Worm (Caenorhabditis elegans) whole organism, L4 larva: ENCODE measurements around the gene fbxa-138.
A peak's percentile ranks its signal among the peaks of the same experiment; 100 is the strongest.

ENCODE experiments used
- D1046.2 ChIP-seq: fragments of 200-800 bp; sonication (Bioruptor generic); IDR thresholded peaks from 2 replicates; pipeline ENCODE4 v1.3.6; 2022; ENCODE audit warnings: missing genetic modification characterization, missing compliant biosample characterization
- F37D6.2 ChIP-seq: sonication (generic microtip); optimal IDR thresholded peaks from 2 replicates; lab custom pipeline; 2016; ENCODE audit warnings: mild to moderate bottlenecking, missing genetic modification characterization, missing compliant biosample characterization
- F44E2.7 ChIP-seq: fragments of 200-800 bp; sonication (Bioruptor generic); IDR thresholded peaks from 2 replicates; pipeline ENCODE4 v2.1.2; 2022; ENCODE audit warnings: missing genetic modification characterization, missing compliant biosample characterization
- F49E8.2 ChIP-seq: sonication (generic microtip); optimal IDR thresholded peaks from 2 replicates; lab custom pipeline; 2016; ENCODE audit warnings: missing compliant biosample characterization, mild to moderate bottlenecking, missing genetic modification characterization, borderline replicate concordance
- Y105C5A.15 ChIP-seq: fragments of 200-800 bp; sonication (Bioruptor generic); IDR thresholded peaks from 2 replicates; pipeline ENCODE4 v1.3.6; 2022; ENCODE audit warnings: missing genetic modification characterization, missing compliant biosample characterization
- Y48G9A.11 ChIP-seq: fragments of 200-800 bp; sonication (Bioruptor generic); IDR thresholded peaks from 2 replicates; pipeline ENCODE4 v1.3.6; 2022; ENCODE audit warnings: missing genetic modification reagents, missing genetic modification characterization, missing compliant biosample characterization
- aha-1 ChIP-seq: fragments of 150-350 bp; peaks from one replicate; lab custom pipeline; 2014; ENCODE audit warnings: missing biosample characterization, missing genetic modification characterization
- aly-2 ChIP-seq: sonication (generic microtip); optimal IDR thresholded peaks from 2 replicates; lab custom pipeline; 2018; ENCODE audit warnings: missing biosample characterization, missing genetic modification characterization
- ceh-28 ChIP-seq: fragments of 150-350 bp; optimal IDR thresholded peaks from 2 replicates; lab custom pipeline; 2014; ENCODE audit warnings: missing biosample characterization, missing genetic modification reagents, missing genetic modification characterization
- ceh-32 ChIP-seq: sonication (generic microtip); optimal IDR thresholded peaks from 2 replicates; lab custom pipeline; 2016; ENCODE audit warnings: mild to moderate bottlenecking, missing genetic modification characterization, missing compliant biosample characterization; ENCODE audit not compliant: poor library complexity
- ceh-44 ChIP-seq: fragments of 200-800 bp; sonication (Bioruptor generic); IDR thresholded peaks from 2 replicates; pipeline ENCODE4 v1.3.6; 2022; ENCODE audit warnings: missing genetic modification reagents, missing genetic modification characterization, missing compliant biosample characterization
- ctbp-1 ChIP-seq: fragments of 200-800 bp; sonication (Bioruptor generic); IDR thresholded peaks from 2 replicates; pipeline ENCODE4 v1.3.6; 2022; ENCODE audit warnings: missing genetic modification reagents, missing genetic modification characterization, missing compliant biosample characterization
- daf-16 ChIP-seq, 3 experiments: sonication (generic microtip); optimal IDR thresholded peaks; 2 replicates each; lab custom pipeline; 2016 to 2017; ENCODE audit warnings: missing genetic modification characterization in 3 of 3, missing genetic modification reagents in 3 of 3, mild to moderate bottlenecking in 2 of 3, missing compliant biosample characterization in 2 of 3, missing biosample characterization in 1 of 3, moderate library complexity in 1 of 3
- duxl-1 ChIP-seq: sonication (generic microtip); optimal IDR thresholded peaks from 2 replicates; lab custom pipeline; 2016; ENCODE audit warnings: mild to moderate bottlenecking, missing genetic modification characterization, moderate library complexity, missing compliant biosample characterization; ENCODE audit not compliant: poor library complexity
- dve-1 ChIP-seq: sonication (generic microtip); optimal IDR thresholded peaks from 2 replicates; lab custom pipeline; 2017; ENCODE audit warnings: antibody characterized with exemption, mild to moderate bottlenecking, missing genetic modification characterization, missing compliant biosample characterization; ENCODE audit not compliant: insufficient read depth
- egl-43 ChIP-seq: fragments of 200-800 bp; sonication (Bioruptor generic); IDR thresholded peaks from 2 replicates; pipeline ENCODE4 v1.3.6; 2022; ENCODE audit warnings: missing genetic modification reagents, missing genetic modification characterization, missing compliant biosample characterization
- fkh-10 ChIP-seq: fragments of 150-350 bp; optimal IDR thresholded peaks from 2 replicates; lab custom pipeline; 2014; ENCODE audit warnings: missing biosample characterization, missing genetic modification reagents, missing genetic modification characterization
- fos-1 ChIP-seq: fragments of 150-350 bp; optimal IDR thresholded peaks from 2 replicates; lab custom pipeline; 2014; ENCODE audit warnings: missing biosample characterization, missing genetic modification characterization
- lin-38 ChIP-seq: fragments of 200-800 bp; sonication (Bioruptor generic); IDR thresholded peaks from 2 replicates; pipeline ENCODE4 v1.3.6; 2022; ENCODE audit warnings: missing genetic modification reagents, missing genetic modification characterization, missing compliant biosample characterization
- mdl-1 ChIP-seq, 2 experiments: fragments of 150-350 bp in 1 of 2; sonication (generic microtip) in 1 of 2; optimal IDR thresholded peaks; 2 replicates each; lab custom pipeline; 2014 to 2017; ENCODE audit warnings: missing biosample characterization in 2 of 2, missing genetic modification characterization in 2 of 2
- nhr-102 ChIP-seq: sonication (generic microtip); optimal IDR thresholded peaks from 2 replicates; lab custom pipeline; 2016; ENCODE audit warnings: mild to moderate bottlenecking, missing genetic modification characterization, moderate library complexity, missing compliant biosample characterization
- nhr-25 ChIP-seq: sonication (generic microtip); optimal IDR thresholded peaks from 2 replicates; lab custom pipeline; 2017; ENCODE audit warnings: missing genetic modification characterization, mild to moderate bottlenecking, missing compliant biosample characterization, antibody characterized with exemption, moderate library complexity, borderline replicate concordance; ENCODE audit not compliant: insufficient read depth
- nhr-28 ChIP-seq: fragments of 150-350 bp; optimal IDR thresholded peaks from 2 replicates; lab custom pipeline; 2014; ENCODE audit warnings: missing biosample characterization, missing genetic modification characterization
- nhr-6 ChIP-seq: fragments of 150-350 bp; optimal IDR thresholded peaks from 2 replicates; lab custom pipeline; 2014; ENCODE audit warnings: missing biosample characterization, missing genetic modification characterization
- nhr-77 ChIP-seq: fragments of 150-350 bp; optimal IDR thresholded peaks from 2 replicates; lab custom pipeline; 2014; ENCODE audit warnings: missing biosample characterization, missing genetic modification characterization
- pqm-1 ChIP-seq: sonication (generic microtip); optimal IDR thresholded peaks from 2 replicates; lab custom pipeline; 2017; ENCODE audit warnings: missing biosample characterization, missing genetic modification characterization
- rbr-2 ChIP-seq: sonication (generic microtip); optimal IDR thresholded peaks from 2 replicates; lab custom pipeline; 2016; ENCODE audit warnings: missing genotype, missing genetic modification characterization, missing compliant biosample characterization
- saeg-2 ChIP-seq: fragments of 200-800 bp; sonication (Bioruptor generic); IDR thresholded peaks from 2 replicates; pipeline ENCODE4 v1.3.6; 2022; ENCODE audit warnings: missing genetic modification reagents, missing genetic modification characterization, missing compliant biosample characterization
- snpc-4 ChIP-seq: fragments of 150-350 bp; optimal IDR thresholded peaks from 2 replicates; lab custom pipeline; 2014; ENCODE audit warnings: missing biosample characterization, missing genetic modification characterization
- unc-62 ChIP-seq, 3 experiments: fragments of 150-350 bp in 1 of 3; sonication (generic microtip); optimal IDR thresholded peaks in 2 of 3; peaks in 1 of 3; 1 replicate in 1 of 3; 2 replicates in 2 of 3; lab custom pipeline; 2014 to 2017; ENCODE audit warnings: missing biosample characterization in 3 of 3, missing genetic modification characterization in 3 of 3, missing genetic modification reagents in 3 of 3, missing genotype in 1 of 3
- zfp-3 ChIP-seq: fragments of 200-800 bp; sonication (Bioruptor generic); conservative IDR thresholded peaks from 2 replicates; pipeline ENCODE4 v1.3.6; 2022; ENCODE audit warnings: missing genetic modification reagents, missing genetic modification characterization, missing compliant biosample characterization
- zip-11 ChIP-seq: fragments of 200-800 bp; sonication (Bioruptor generic); IDR thresholded peaks from 2 replicates; pipeline ENCODE4 v1.3.6; 2022; ENCODE audit warnings: missing genetic modification characterization, missing compliant biosample characterization
- ztf-11 ChIP-seq: fragments of 150-350 bp; optimal IDR thresholded peaks from 2 replicates; lab custom pipeline; 2014; ENCODE audit warnings: missing biosample characterization, missing genetic modification characterization

fbxa-138 gene

DNA sequence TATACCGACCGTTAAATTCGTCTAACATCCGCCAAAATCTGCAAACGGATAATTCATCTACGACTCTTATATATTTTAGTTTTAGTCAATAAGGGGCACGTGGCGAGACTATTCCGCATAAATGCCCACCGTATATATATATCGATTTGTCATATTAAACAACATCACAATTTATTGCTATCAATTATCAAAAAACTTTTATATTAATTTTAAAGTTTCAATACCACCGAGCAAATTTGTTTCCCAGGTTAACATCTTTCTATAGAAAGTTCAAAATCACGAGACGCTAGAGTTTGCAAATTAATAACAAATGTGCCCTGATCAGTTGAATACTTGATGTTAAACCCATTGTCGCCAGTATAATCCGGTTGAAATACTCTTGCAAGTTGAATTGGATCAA, 36.5 kb downstream of the fbxa-138 start, which contains the start of gene Y82E9BL.5:
TSS of gene Y82E9BL.5 (minus strand) at position 101 of the 400 bp plus-strand sequence.
- TF ChIP-seq snpc-4 (tag; lab: Kevin White, UChicago) = no peak
- no peak for TF ChIP-seq duxl-1 (tag; lab: Kevin White, UChicago)

DNA sequence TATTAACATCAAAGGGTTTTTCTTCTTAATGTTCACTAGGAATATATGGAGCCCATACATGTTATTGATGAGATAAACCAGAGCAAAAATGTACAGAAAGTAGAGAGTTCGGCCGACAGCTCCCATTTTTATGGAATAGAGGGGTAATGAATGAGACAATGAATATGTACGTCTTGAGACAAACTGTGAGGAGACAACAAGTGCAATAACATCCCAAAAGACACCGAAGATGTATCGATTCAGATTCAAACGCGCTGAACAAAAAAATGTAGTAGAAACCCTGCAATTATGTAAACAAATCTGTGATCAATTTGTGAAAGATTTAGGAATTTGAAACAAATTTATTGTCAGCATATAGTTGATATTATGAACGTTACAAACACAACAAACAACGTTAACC, 37.0 kb downstream of the fbxa-138 start:
- TF ChIP-seq rbr-2 (no peak), unc-62 (GFP tag; optimal IDR thresholded peaks at IDR 0.05 in 1 of 2; lab: Kevin White, UChicago) (peak in 1 of 2 experiments; percentile 58), unc-62 (tag; optimal IDR thresholded peaks at IDR 0.05; lab: Kevin White, UChicago) (no peak), mdl-1 (tag; optimal IDR thresholded peaks at IDR 0.05; lab: Kevin White, UChicago) (no peak), aha-1 (tag; lab: Kevin White, UChicago) (peak; percentile 92), Y105C5A.15 (no peak)

DNA sequence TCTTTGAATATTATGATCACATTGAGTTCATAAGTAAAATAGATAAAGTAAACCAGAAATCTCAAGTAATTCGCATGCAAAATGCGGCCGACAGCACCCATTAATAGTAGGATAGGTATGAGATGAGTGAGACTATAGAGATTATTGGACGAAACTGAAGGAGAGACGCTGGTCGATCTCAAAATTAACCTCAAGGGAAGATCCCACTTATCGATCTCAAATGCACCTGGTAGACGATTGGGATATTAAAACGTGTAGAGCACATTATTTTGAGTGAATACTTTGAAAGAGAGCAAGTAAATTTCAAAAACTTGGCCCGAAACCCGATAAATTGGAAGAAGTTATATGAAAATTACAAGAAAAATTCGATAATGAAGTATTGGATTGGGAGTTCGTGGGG, 38.4 kb downstream of the fbxa-138 start, which contains the start of gene Y82E9BL.6:
TSS of gene Y82E9BL.6 (minus strand) at position 101 of the 400 bp plus-strand sequence.
- TF ChIP-seq zfp-3 (GFP tag; lab: Robert Waterston, UW) (no peak), D1046.2 (no peak), duxl-1 (tag; lab: Kevin White, UChicago) (no peak), ceh-28 (tag; lab: Kevin White, UChicago) (no peak), F37D6.2 (tag; lab: Kevin White, UChicago) (no peak), ceh-44 (GFP tag; lab: Robert Waterston, UW) (no peak), ceh-32 (no peak), pqm-1 (tag; lab: Kevin White, UChicago) (no peak), unc-62 (GFP tag; optimal IDR thresholded peaks at IDR 0.05 in 1 of 2; lab: Kevin White, UChicago) (no peak), unc-62 (tag; optimal IDR thresholded peaks at IDR 0.05; lab: Kevin White, UChicago) (no peak), mdl-1 (tag; optimal IDR thresholded peaks at IDR 0.05; lab: Kevin White, UChicago) (no peak), nhr-25 (tag; lab: Kevin White, UChicago) (no peak), fkh-10 (GFP tag; lab: Kevin White, UChicago) (no peak), lin-38 (GFP tag; lab: Robert Waterston, UW) (no peak), nhr-102 (tag; lab: Kevin White, UChicago) (no peak)

DNA sequence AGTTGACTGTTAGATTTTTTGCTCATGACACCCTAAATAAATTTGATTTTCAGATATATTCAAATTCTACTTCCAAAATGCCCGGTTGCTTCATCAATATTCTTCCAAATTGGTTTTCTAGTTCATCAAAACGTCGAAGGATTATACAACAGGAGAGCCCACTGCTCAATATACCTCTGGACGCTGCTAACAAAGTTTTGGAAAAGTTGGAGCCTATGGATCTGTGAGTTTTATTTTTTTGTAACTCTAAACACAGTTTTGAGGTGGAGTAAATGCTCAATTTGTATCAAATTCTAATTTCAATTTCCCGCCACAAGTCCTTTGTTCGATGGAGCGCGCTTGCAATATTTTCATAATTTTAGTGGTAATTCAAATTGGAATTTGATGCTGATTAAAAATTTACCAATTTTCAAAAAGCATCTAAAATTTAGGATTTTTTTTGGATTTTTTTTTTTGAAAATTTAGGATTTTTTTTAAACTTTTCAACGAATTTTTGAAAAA, 41.1 kb downstream of the fbxa-138 start, which contains the start of gene fbxa-27:
TSS of gene fbxa-27 (plus strand) at position 51 of the 501 bp plus-strand sequence.
- TF ChIP-seq saeg-2 (GFP tag; lab: Robert Waterston, UW) (no peak), ctbp-1 (GFP tag; lab: Robert Waterston, UW) (no peak), unc-62 (GFP tag; optimal IDR thresholded peaks at IDR 0.05 in 1 of 2; lab: Kevin White, UChicago) (peak in 1 of 2 experiments; percentile 61), unc-62 (tag; optimal IDR thresholded peaks at IDR 0.05; lab: Kevin White, UChicago) (no peak)
- TF ChIP-seq, all 104 proteins: peak for 1

DNA sequence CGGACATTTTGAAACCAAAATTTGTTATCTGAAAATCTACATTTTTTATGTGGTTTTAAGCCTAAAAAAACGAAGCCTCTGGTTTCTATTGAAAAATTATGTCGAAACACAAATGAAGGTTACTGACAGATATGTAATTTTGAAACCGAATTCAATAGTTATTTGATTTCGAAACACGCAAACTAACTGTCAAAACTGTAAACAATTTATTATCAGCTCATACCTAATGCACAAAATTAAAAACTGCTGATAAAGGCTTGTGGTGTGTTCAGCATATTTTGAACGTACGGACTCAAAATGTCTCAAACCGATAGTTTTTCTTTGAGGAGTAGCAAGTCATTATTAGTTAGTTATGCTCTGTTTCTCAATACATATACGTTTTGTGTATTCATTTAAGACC, 41.6 kb downstream of the fbxa-138 start, which contains the start of gene fbxa-26:
TSS of gene fbxa-26 (minus strand) at position 35 of the 400 bp plus-strand sequence.
- TF ChIP-seq nhr-28 (tag; lab: Kevin White, UChicago) (peak; percentile 35), nhr-6 (tag; lab: Kevin White, UChicago) (no peak), nhr-77 (tag; lab: Kevin White, UChicago) (peak; percentile 23), pqm-1 (tag; lab: Kevin White, UChicago) (peak; percentile 55), dve-1 (tag; lab: Kevin White, UChicago) (peak; percentile 44), zip-11 (no peak), daf-16 (GFP tag; optimal IDR thresholded peaks at IDR 0.05; lab: Kevin White, UChicago) (no peak), daf-16 (tag; optimal IDR thresholded peaks at IDR 0.05; lab: Kevin White, UChicago) (peak; percentile 94), zfp-3 (GFP tag; lab: Robert Waterston, UW) (no peak)

DNA sequence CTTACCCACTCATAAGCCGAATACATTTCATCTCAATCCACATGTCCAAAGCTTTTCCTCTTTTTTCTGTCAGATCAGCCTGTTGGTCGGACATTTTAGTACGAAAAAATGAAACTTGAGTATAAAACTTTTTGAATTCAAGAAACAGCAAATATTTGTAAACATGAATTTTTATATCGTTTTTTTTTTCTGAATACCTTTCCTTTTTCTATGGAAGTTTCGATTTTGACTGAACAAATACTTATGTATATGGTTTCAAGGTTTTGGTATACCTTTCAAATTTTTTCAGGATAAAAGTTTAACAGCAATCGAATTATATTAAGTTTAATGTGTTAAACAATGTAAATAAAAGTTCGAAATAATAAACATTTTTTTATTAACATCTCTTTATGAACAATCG, 43.8 kb downstream of the fbxa-138 start, which contains the start of gene fbxa-5:
TSS of gene fbxa-5 (minus strand) at position 101 of the 400 bp plus-strand sequence.
- no peak for TF ChIP-seq lin-38 (GFP tag; lab: Robert Waterston, UW)
- no peak for TF ChIP-seq F49E8.2
- no peak for TF ChIP-seq duxl-1 (tag; lab: Kevin White, UChicago)
- no peak for TF ChIP-seq dve-1 (tag; lab: Kevin White, UChicago)
- TF ChIP-seq aly-2 = no peak
- TF ChIP-seq ceh-32 = no peak
- TF ChIP-seq fos-1 = no peak
- no peak for TF ChIP-seq ztf-11
- TF ChIP-seq egl-43 = no peak
- TF ChIP-seq pqm-1 (tag; lab: Kevin White, UChicago) = no peak
- TF ChIP-seq F44E2.7 (GFP tag; lab: Robert Waterston, UW) = no peak
- TF ChIP-seq Y48G9A.11 = no peak
